Worm (Caenorhabditis elegans) whole organism, L4 larva: ENCODE measurements around the gene daf-38.
A peak's percentile ranks its signal among the peaks of the same experiment; 100 is the strongest.

Experiments used
- R02D3.7 ChIP-seq: fragments of 150-350 bp; sonication (generic microtip); optimal IDR thresholded peaks from 3 replicates; lab custom pipeline; 2014; ENCODE audit warnings: missing biosample characterization, missing genetic modification characterization
- Y105C5A.15 ChIP-seq: fragments of 200-800 bp; sonication (Bioruptor generic); IDR thresholded peaks from 2 replicates; pipeline ENCODE4 v1.3.6; 2022; ENCODE audit warnings: missing genetic modification characterization, missing compliant biosample characterization
- ceh-82 ChIP-seq: sonication (generic microtip); optimal IDR thresholded peaks from 2 replicates; lab custom pipeline; 2017; ENCODE audit warnings: missing biosample characterization, missing genetic modification characterization
- daf-19 ChIP-seq: fragments of 200-800 bp; sonication (Bioruptor generic); conservative IDR thresholded peaks from 2 replicates; pipeline ENCODE4 v1.3.6; 2022; ENCODE audit warnings: missing genetic modification characterization, missing compliant biosample characterization
- fkh-10 ChIP-seq: fragments of 150-350 bp; optimal IDR thresholded peaks from 2 replicates; lab custom pipeline; 2014; ENCODE audit warnings: missing biosample characterization, missing genetic modification reagents, missing genetic modification characterization
- gei-8 ChIP-seq: fragments of 200-800 bp; sonication (Bioruptor generic); optimal IDR thresholded peaks from 2 replicates; lab custom pipeline; 2018; ENCODE audit warnings: mild to moderate bottlenecking, missing genetic modification characterization, missing compliant biosample characterization
- nhr-102 ChIP-seq: sonication (generic microtip); optimal IDR thresholded peaks from 2 replicates; lab custom pipeline; 2016; ENCODE audit warnings: mild to moderate bottlenecking, missing genetic modification characterization, moderate library complexity, missing compliant biosample characterization
- nhr-77 ChIP-seq: fragments of 150-350 bp; optimal IDR thresholded peaks from 2 replicates; lab custom pipeline; 2014; ENCODE audit warnings: missing biosample characterization, missing genetic modification characterization
- skn-1 ChIP-seq: fragments of 150-350 bp; optimal IDR thresholded peaks from 2 replicates; lab custom pipeline; 2014; ENCODE audit warnings: missing biosample characterization, missing genetic modification characterization
- snpc-1.2 ChIP-seq: fragments of 200-800 bp; sonication (Bioruptor generic); IDR thresholded peaks from 2 replicates; pipeline ENCODE4 v1.3.6; 2022; ENCODE audit warnings: missing genetic modification reagents, missing genetic modification characterization, missing compliant biosample characterization
- snpc-4 ChIP-seq: fragments of 150-350 bp; optimal IDR thresholded peaks from 2 replicates; lab custom pipeline; 2014; ENCODE audit warnings: missing biosample characterization, missing genetic modification characterization
- zag-1 ChIP-seq: fragments of 150-350 bp; optimal IDR thresholded peaks from 2 replicates; lab custom pipeline; 2014; ENCODE audit warnings: missing biosample characterization, missing genetic modification characterization
- ztf-11 ChIP-seq: fragments of 150-350 bp; optimal IDR thresholded peaks from 2 replicates; lab custom pipeline; 2014; ENCODE audit warnings: missing biosample characterization, missing genetic modification characterization

- TF ChIP-seq nhr-102 (tag; lab: Kevin White, UChicago) (no peak), nhr-77 (no peak), fkh-10 (GFP tag; lab: Kevin White, UChicago) (no peak), Y105C5A.15 (GFP tag; lab: Robert Waterston, UW) (no peak), gei-8 (GFP tag; lab: Kevin White, UChicago) (no peak), ztf-11 (tag; lab: Kevin White, UChicago) (no peak), daf-19 (GFP tag; lab: Robert Waterston, UW) (no peak), ceh-82 (tag; lab: Kevin White, UChicago) (no peak), snpc-1.2 (GFP tag; lab: Robert Waterston, UW) (peak; percentile 78), zag-1 (no peak), snpc-4 (tag; lab: Kevin White, UChicago) (no peak), skn-1 (tag; lab: Kevin White, UChicago) (no peak), R02D3.7 (tag; lab: Kevin White, UChicago) (no peak)
Measured at ce11 chrIV:15852875-15853793, 33.3 kb downstream of the daf-38 start.
